Fruit fly (Drosophila melanogaster): ENCODE measurements around the gene CG11444.

Gene CG11444

dm6 chrX:4589951-4590771, 36.0 kb upstream of the CG11444 start (continued):
- peak; percentile 92 for TF ChIP-seq CG14667 (GFP tag; IDR thresholded peaks at IDR 0.05)
- TF ChIP-seq slbo (GFP tag; IDR thresholded peaks at IDR 0.05), result peak; percentile 93
- peak; percentile 13 for TF ChIP-seq en (GFP tag; optimal IDR thresholded peaks at IDR 0.05)
- no peak for TF ChIP-seq ato (GFP tag; IDR thresholded peaks at IDR 0.05; ENCODE audit: partially characterized antibody)
- TF ChIP-seq hkb (optimal IDR thresholded peaks at IDR 0.05), result no peak
- TF ChIP-seq hkb (GFP tag; IDR thresholded peaks at IDR 0.05), result peak; percentile 84
- peak; percentile 74 for TF ChIP-seq CG13775 (GFP tag; optimal IDR thresholded peaks at IDR 0.05)
- no peak for TF ChIP-seq pan (optimal IDR thresholded peaks at IDR 0.05)
- peak in 1 of 2 experiments; percentile 93 for TF ChIP-seq pan (GFP tag; optimal IDR thresholded peaks at IDR 0.05 in 1 of 2, IDR thresholded peaks at IDR 0.05 in 1 of 2)
- TF ChIP-seq CG10431 (GFP tag; optimal IDR thresholded peaks at IDR 0.05), result no peak
- TF ChIP-seq tup (GFP tag; optimal IDR thresholded peaks at IDR 0.05), result no peak
- peak; percentile 69 for TF ChIP-seq CG12155 (GFP tag; optimal IDR thresholded peaks at IDR 0.05)
- TF ChIP-seq CkIIα-i1 (GFP tag; IDR thresholded peaks at IDR 0.05), result 0 out of 2 replicates have a peak, but pooled peaks have one; percentile 24
- TF ChIP-seq tgo (GFP tag; IDR thresholded peaks at IDR 0.05), result peak; percentile 91
- TF ChIP-seq org-1 (GFP tag; optimal IDR thresholded peaks at IDR 0.05), result peak; percentile 89
- TF ChIP-seq crc (GFP tag; optimal IDR thresholded peaks at IDR 0.05), result peak; percentile 20
- TF ChIP-seq ATbp (GFP tag; optimal IDR thresholded peaks at IDR 0.05), result peak; percentile 82
- no peak for TF ChIP-seq CG8359 (GFP tag; optimal IDR thresholded peaks at IDR 0.05; ENCODE audit: borderline replicate concordance)
- peak; percentile 68 for TF ChIP-seq CG6654 (GFP tag; optimal IDR thresholded peaks at IDR 0.05)
- TF ChIP-seq CG13296 (GFP tag; optimal IDR thresholded peaks at IDR 0.05), result peak; percentile 26
- no peak for TF ChIP-seq CG12236 (GFP tag; optimal IDR thresholded peaks at IDR 0.05)
- TF ChIP-seq CG42726 (GFP tag; IDR thresholded peaks at IDR 0.05; ENCODE audit: partially characterized antibody), result no peak
- peak; percentile 39 for TF ChIP-seq Deaf1 (tag; optimal IDR thresholded peaks at IDR 0.05)
- TF ChIP-seq Elba2 (GFP tag; optimal IDR thresholded peaks at IDR 0.05), result peak; percentile 25
- TF ChIP-seq CG17186 (GFP tag; optimal IDR thresholded peaks at IDR 0.05), result peak; percentile 2
- peak; percentile 88 for TF ChIP-seq E2f1 (GFP tag; IDR thresholded peaks at IDR 0.05)
- TF ChIP-seq Meics (GFP tag; optimal IDR thresholded peaks at IDR 0.05), result peak; percentile 76
- TF ChIP-seq CG7839 (tag; optimal IDR thresholded peaks at IDR 0.05), result peak; percentile 79
- TF ChIP-seq CG11398 (GFP tag; optimal IDR thresholded peaks at IDR 0.05), result no peak
- peak; percentile 51 for TF ChIP-seq nerfin-1 (tag; optimal IDR thresholded peaks at IDR 0.05)
- TF ChIP-seq CG34224 (GFP tag; IDR thresholded peaks at IDR 0.05; ENCODE audit: partially characterized antibody), result no peak
- peak; percentile 87 for TF ChIP-seq CG11247 (GFP tag; IDR thresholded peaks at IDR 0.05)
- TF ChIP-seq CG7556 (GFP tag; optimal IDR thresholded peaks at IDR 0.05), result peak; percentile 75
- TF ChIP-seq CG4360 (GFP tag; IDR thresholded peaks at IDR 0.05), result peak; percentile 56; the same call in 1 of the 2 replicates
- TF ChIP-seq Ptx1 (GFP tag; IDR thresholded peaks at IDR 0.05), result peak; percentile 94
- TF ChIP-seq HmgD (GFP tag; optimal IDR thresholded peaks at IDR 0.05), result peak; percentile 12
- peak; percentile 91 for TF ChIP-seq HLH3B (GFP tag; IDR thresholded peaks at IDR 0.05)
- peak; percentile 87 for TF ChIP-seq CG14014 (GFP tag; IDR thresholded peaks at IDR 0.05)
- TF ChIP-seq dati (GFP tag; IDR thresholded peaks at IDR 0.05), result peak; percentile 82
- peak; percentile 92 for TF ChIP-seq CG30431 (GFP tag; optimal IDR thresholded peaks at IDR 0.05)
- peak; percentile 89 for TF ChIP-seq H15 (GFP tag; IDR thresholded peaks at IDR 0.05)
- peak; percentile 77 for TF ChIP-seq NfI (GFP tag; optimal IDR thresholded peaks at IDR 0.05)
- TF ChIP-seq CG6254 (GFP tag; optimal IDR thresholded peaks at IDR 0.05), result peak; percentile 56
- TF ChIP-seq jumu (GFP tag; optimal IDR thresholded peaks at IDR 0.05), result peak; percentile 67
- peak; percentile 10 for TF ChIP-seq grn (GFP tag; optimal IDR thresholded peaks at IDR 0.05)
- peak; percentile 31 for TF ChIP-seq CG1832 (GFP tag; optimal IDR thresholded peaks at IDR 0.05)
- TF ChIP-seq unpg (GFP tag; optimal IDR thresholded peaks at IDR 0.05), result peak; percentile 84
- TF ChIP-seq CG18764 (GFP tag; optimal IDR thresholded peaks at IDR 0.05), result peak; percentile 69
- no peak for TF ChIP-seq knrl (GFP tag; IDR thresholded peaks at IDR 0.05; ENCODE audit: partially characterized antibody)

Measured in whole organism, embryonic.